Worm (Caenorhabditis elegans) whole organism, L1 larva: Measurements from ENCODE around the gene R07E5.11.
A peak's percentile ranks its signal among the peaks of the same experiment; 100 is the strongest.

Experiments used
- F16B12.6 ChIP-seq: fragments of 150-350 bp; optimal IDR thresholded peaks from 2 replicates; lab custom pipeline; 2014; ENCODE audit warnings: missing biosample characterization, missing genetic modification characterization
- ceh-90 ChIP-seq: sonication (generic microtip); optimal IDR thresholded peaks from 2 replicates; lab custom pipeline; 2016; ENCODE audit warnings: missing genetic modification characterization, missing compliant biosample characterization
- dpl-1 ChIP-seq, 3 experiments: fragments of 150-350 bp in 2 of 3; sonication (generic microtip) in 1 of 3; optimal IDR thresholded peaks; 2 replicates each; lab custom pipeline; 2014 to 2017; ENCODE audit warnings: missing biosample characterization in 3 of 3, missing genetic modification characterization in 3 of 3, missing genetic modification reagents in 3 of 3
- egl-27 ChIP-seq, 2 experiments: fragments of 150-350 bp in 1 of 2; sonication (generic microtip); optimal IDR thresholded peaks; 3 replicates each; lab custom pipeline; 2017 to 2018; ENCODE audit warnings: missing biosample characterization in 2 of 2, missing genetic modification characterization in 2 of 2, missing genetic modification reagents in 2 of 2
- fkh-10 ChIP-seq: sonication (generic microtip); optimal IDR thresholded peaks from 2 replicates; lab custom pipeline; 2017; ENCODE audit warnings: missing biosample characterization, missing genetic modification reagents, missing genetic modification characterization
- fkh-8 ChIP-seq: sonication (generic microtip); optimal IDR thresholded peaks from 2 replicates; lab custom pipeline; 2016; ENCODE audit warnings: mild to moderate bottlenecking, missing genetic modification characterization, missing compliant biosample characterization
- hlh-4 ChIP-seq: sonication (generic microtip); optimal IDR thresholded peaks from 2 replicates; lab custom pipeline; 2016; ENCODE audit warnings: mild to moderate bottlenecking, missing genetic modification characterization, missing compliant biosample characterization
- irx-1 ChIP-seq: sonication (generic microtip); optimal IDR thresholded peaks from 2 replicates; lab custom pipeline; 2016; ENCODE audit warnings: missing genetic modification characterization, missing compliant biosample characterization
- lin-13 ChIP-seq: fragments of 150-350 bp; optimal IDR thresholded peaks from 2 replicates; lab custom pipeline; 2014; ENCODE audit warnings: missing biosample characterization, missing genetic modification reagents, missing genetic modification characterization
- lin-15B ChIP-seq: fragments of 150-350 bp; sonication (generic microtip); optimal IDR thresholded peaks from 3 replicates; lab custom pipeline; 2014; ENCODE audit warnings: missing biosample characterization, missing genetic modification characterization
- lin-35 ChIP-seq, 2 experiments: fragments of 150-350 bp; optimal IDR thresholded peaks; 2 replicates each; lab custom pipeline; 2014; ENCODE audit warnings: missing biosample characterization in 2 of 2, missing genetic modification characterization in 2 of 2, missing genetic modification reagents in 2 of 2
- lsy-2 ChIP-seq, 2 experiments: fragments of 150-350 bp; optimal IDR thresholded peaks; 2 replicates each; lab custom pipeline; 2014; ENCODE audit warnings: missing biosample characterization in 2 of 2, missing genetic modification characterization in 2 of 2
- mef-2 ChIP-seq: fragments of 150-350 bp; optimal IDR thresholded peaks from 2 replicates; lab custom pipeline; 2014; ENCODE audit warnings: missing biosample characterization, missing genetic modification characterization
- nhr-237 ChIP-seq: fragments of 150-350 bp; optimal IDR thresholded peaks from 2 replicates; lab custom pipeline; 2014; ENCODE audit warnings: missing biosample characterization, missing genetic modification characterization
- nhr-47 ChIP-seq: sonication (generic microtip); optimal IDR thresholded peaks from 2 replicates; lab custom pipeline; 2016; ENCODE audit warnings: mild to moderate bottlenecking, missing genetic modification characterization, moderate library complexity, missing compliant biosample characterization
- nhr-90 ChIP-seq: sonication (generic microtip); optimal IDR thresholded peaks from 2 replicates; lab custom pipeline; 2016; ENCODE audit warnings: mild to moderate bottlenecking, missing genetic modification characterization, missing compliant biosample characterization; ENCODE audit not compliant: poor library complexity
- pag-3 ChIP-seq: sonication (generic microtip); optimal IDR thresholded peaks from 2 replicates; lab custom pipeline; 2017; ENCODE audit warnings: missing genetic modification characterization, mild to moderate bottlenecking, missing compliant biosample characterization, antibody characterized with exemption, borderline replicate concordance; ENCODE audit not compliant: insufficient read depth
- skn-1 ChIP-seq: fragments of 150-350 bp; optimal IDR thresholded peaks from 2 replicates; lab custom pipeline; 2014; ENCODE audit warnings: missing biosample characterization, missing genetic modification characterization
- snu-23 ChIP-seq: sonication (generic microtip); optimal IDR thresholded peaks from 2 replicates; lab custom pipeline; 2016; ENCODE audit warnings: missing genetic modification characterization, missing compliant biosample characterization
- sptf-1 ChIP-seq: fragments of 150-350 bp; optimal IDR thresholded peaks from 2 replicates; lab custom pipeline; 2014; ENCODE audit warnings: missing biosample characterization, missing genetic modification characterization
- swsn-7 ChIP-seq: sonication (generic microtip); optimal IDR thresholded peaks from 2 replicates; lab custom pipeline; 2016; ENCODE audit warnings: missing genetic modification characterization, missing compliant biosample characterization
- unc-30 ChIP-seq: sonication (generic microtip); optimal IDR thresholded peaks from 2 replicates; lab custom pipeline; 2017; ENCODE audit warnings: missing biosample characterization, missing genetic modification characterization
- unc-62 ChIP-seq: fragments of 150-350 bp; optimal IDR thresholded peaks from 2 replicates; lab custom pipeline; 2014; ENCODE audit warnings: missing biosample characterization, missing genetic modification reagents, missing genetic modification characterization

The R07E5.11 gene

ce11 chrIII:4364974-4365373 lies 50.1 kb downstream of the R07E5.11 start, which contains the start of gene ckb-1:
Gene ckb-1, plus strand, starts transcription at chrIII:4365274.
- TF ChIP-seq egl-27 (tag; optimal IDR thresholded peaks at IDR 0.05; lab: Kevin White, UChicago): no peak
- no peak for TF ChIP-seq sptf-1 (tag; lab: Kevin White, UChicago)
- TF ChIP-seq F16B12.6 (tag; lab: Kevin White, UChicago): no peak
- peak in 1 of 2 experiments; percentile 18 for TF ChIP-seq lin-35 (GFP tag; optimal IDR thresholded peaks at IDR 0.05; lab: Kevin White, UChicago)
- no peak for TF ChIP-seq nhr-90 (tag; lab: Kevin White, UChicago)
- no peak for TF ChIP-seq lin-13 (GFP tag; lab: Kevin White, UChicago)
- TF ChIP-seq pag-3 (tag; lab: Kevin White, UChicago): no peak
- peak; percentile 0 to 32 for TF ChIP-seq lsy-2 (tag; optimal IDR thresholded peaks at IDR 0.05; lab: Kevin White, UChicago)
- no peak for TF ChIP-seq ceh-90 (tag; lab: Kevin White, UChicago)
- no peak for TF ChIP-seq nhr-47 (tag; lab: Kevin White, UChicago)
- no peak for TF ChIP-seq lin-15B
- TF ChIP-seq nhr-237 (tag; lab: Kevin White, UChicago): no peak
- TF ChIP-seq mef-2 (tag; lab: Kevin White, UChicago): no peak
- no peak for TF ChIP-seq fkh-8 (tag; lab: Kevin White, UChicago)
- TF ChIP-seq dpl-1 (GFP tag; optimal IDR thresholded peaks at IDR 0.05; lab: Kevin White, UChicago): peak in 1 of 3 experiments; percentile 24
- no peak for TF ChIP-seq unc-30
- TF ChIP-seq unc-62 (GFP tag; lab: Kevin White, UChicago): no peak
- TF ChIP-seq hlh-4: no peak
- TF ChIP-seq fkh-10 (GFP tag; lab: Kevin White, UChicago): no peak
- TF ChIP-seq swsn-7: no peak
- TF ChIP-seq irx-1 (tag; lab: Kevin White, UChicago): no peak
- no peak for TF ChIP-seq skn-1
- TF ChIP-seq snu-23 (GFP tag; lab: Kevin White, UChicago): no peak
